Worm (Caenorhabditis elegans): ENCODE measurements around the gene dpy-4.
A peak's percentile ranks its signal among the peaks of the same experiment; 100 is the strongest.

The dpy-4 gene

ce11 chrIV:15028891-15029290 lies 42.3 kb upstream of the dpy-4 start, which contains the start of gene Y41E3.8 (continued):
- TF ChIP-seq T26A8.4 (GFP tag; IDR thresholded peaks at IDR 0.05) (no peak), mes-2 (tag; optimal IDR thresholded peaks at IDR 0.05; ENCODE audit: poor library complexity, severe bottlenecking) (peak; percentile 76), nhr-77 (tag; optimal IDR thresholded peaks at IDR 0.05) (no peak), daf-19 (GFP tag; conservative IDR thresholded peaks at IDR 0.05) (no peak), rbr-2 (tag; optimal IDR thresholded peaks at IDR 0.05) (no peak), F26F4.8 (GFP tag; conservative IDR thresholded peaks at IDR 0.05) (no peak), R02D3.7 (tag; optimal IDR thresholded peaks at IDR 0.05) (no peak), ceh-20 (GFP tag; IDR thresholded peaks at IDR 0.05) (no peak), vab-7 (GFP tag; IDR thresholded peaks at IDR 0.05) (no peak), lin-38 (GFP tag; IDR thresholded peaks at IDR 0.05) (peak; percentile 36; the same call in 1 of the 2 replicates), ztf-11 (tag; optimal IDR thresholded peaks at IDR 0.05) (no peak), daf-8 (GFP tag; IDR thresholded peaks at IDR 0.05) (no peak), tra-1 (GFP tag; IDR thresholded peaks at IDR 0.05) (no peak), lin-39 (tag; optimal IDR thresholded peaks at IDR 0.05) (no peak), dve-1 (tag; optimal IDR thresholded peaks at IDR 0.05; ENCODE audit: insufficient read depth) (peak; percentile 32), dmd-9 (GFP tag; IDR thresholded peaks at IDR 0.05) (no peak), spr-3 (GFP tag; optimal IDR thresholded peaks at IDR 0.05) (no peak), zip-2 (tag; optimal IDR thresholded peaks at IDR 0.05) (no peak), nhr-10 (tag; optimal IDR thresholded peaks at IDR 0.05) (no peak), nhr-237 (tag; optimal IDR thresholded peaks at IDR 0.05) (no peak), hif-1 (tag; optimal IDR thresholded peaks at IDR 0.05) (no peak), mxl-2 (GFP tag; conservative IDR thresholded peaks at IDR 0.05) (no peak), Y75B8A.6 (GFP tag; IDR thresholded peaks at IDR 0.05) (no peak)

- TF ChIP-seq ama-1 (optimal IDR thresholded peaks at IDR 0.05), result no peak
- peak; percentile 64 for TF ChIP-seq set-16 (GFP tag; IDR thresholded peaks at IDR 0.05)
These were observed 41.8 kb upstream of the dpy-4 start for ce11 chrIV:15028386-15028785.

- TF ChIP-seq cey-2 (tag; optimal IDR thresholded peaks at IDR 0.05; ENCODE audit: borderline replicate concordance, insufficient read depth), result no peak
- TF ChIP-seq duxl-1 (tag; optimal IDR thresholded peaks at IDR 0.05; ENCODE audit: poor library complexity), result no peak
- TF ChIP-seq nhr-28 (tag; optimal IDR thresholded peaks at IDR 0.05), result no peak
- TF ChIP-seq fkh-10 (GFP tag; optimal IDR thresholded peaks at IDR 0.05), result no peak
- TF ChIP-seq vab-7 (GFP tag; IDR thresholded peaks at IDR 0.05), result no peak
- no peak for TF ChIP-seq T26A8.4 (GFP tag; IDR thresholded peaks at IDR 0.05)
- no peak for TF ChIP-seq unc-62 (GFP tag; optimal IDR thresholded peaks at IDR 0.05 in 1 of 2)
- no peak for TF ChIP-seq unc-62 (tag; optimal IDR thresholded peaks at IDR 0.05)
- TF ChIP-seq Y105C5A.15 (GFP tag; IDR thresholded peaks at IDR 0.05), result no peak
- TF ChIP-seq nhr-10 (tag; optimal IDR thresholded peaks at IDR 0.05), result no peak
- no peak for TF ChIP-seq zfp-3 (GFP tag; conservative IDR thresholded peaks at IDR 0.05)
- TF ChIP-seq nhr-111 (GFP tag; optimal IDR thresholded peaks at IDR 0.05), result no peak
- TF ChIP-seq snpc-1.2 (GFP tag; IDR thresholded peaks at IDR 0.05), result no peak
- TF ChIP-seq set-16 (GFP tag; IDR thresholded peaks at IDR 0.05), result no peak
These were observed 41.3 kb upstream of the dpy-4 start for ce11 chrIV:15027884-15028283.

- TF ChIP-seq duxl-1 (tag; optimal IDR thresholded peaks at IDR 0.05; ENCODE audit: poor library complexity) (no peak), nhr-48 (tag; optimal IDR thresholded peaks at IDR 0.05) (no peak), unc-39 (tag; optimal IDR thresholded peaks at IDR 0.05) (no peak), zip-11 (GFP tag; IDR thresholded peaks at IDR 0.05) (no peak), ceh-62 (tag; optimal IDR thresholded peaks at IDR 0.05) (no peak)
These were observed 40.8 kb upstream of the dpy-4 start for ce11 chrIV:15027334-15027733.
